In genomic region chrIII:1418709-1419108, ce11 we compare ENCODE assay signal across 1 worm cellular context.
TF ChIP-seq lines count a peak whose summit lies in the region.

No protein-coding gene starts in this region.

TF ChIP-seq in whole organism, L1 larva, 84 proteins besides CTCF, POLR2A, EP300 and RAD21 (continued from another document):
- TF ChIP-seq ceh-82 (tag; optimal IDR thresholded peaks at IDR 0.05; lab: Kevin White, UChicago), result peak; percentile 85 to 97 (median 86)
- TF ChIP-seq snu-23 (GFP tag; optimal IDR thresholded peaks at IDR 0.05; lab: Kevin White, UChicago), result peak; percentile 93
- TF ChIP-seq elt-2 (tag; optimal IDR thresholded peaks at IDR 0.05; lab: Kevin White, UChicago), result peak; percentile 53
- peak; percentile 62 for TF ChIP-seq fkh-10 (GFP tag; optimal IDR thresholded peaks at IDR 0.05; lab: Kevin White, UChicago)
- peak; percentile 93 for TF ChIP-seq nhr-47 (tag; optimal IDR thresholded peaks at IDR 0.05; lab: Kevin White, UChicago)
- TF ChIP-seq lin-35 (GFP tag; optimal IDR thresholded peaks at IDR 0.05; lab: Kevin White, UChicago), result peak; percentile 82 to 89
- TF ChIP-seq blmp-1 (tag; optimal IDR thresholded peaks at IDR 0.05; lab: Kevin White, UChicago), result peak; percentile 28
- peak; percentile 69 for TF ChIP-seq irx-1 (tag; optimal IDR thresholded peaks at IDR 0.05; lab: Kevin White, UChicago)
- no peak for TF ChIP-seq ceh-90 (tag; optimal IDR thresholded peaks at IDR 0.05; lab: Kevin White, UChicago)
- peak; percentile 79 for TF ChIP-seq nhr-77 (tag; optimal IDR thresholded peaks at IDR 0.05; lab: Kevin White, UChicago)
- no peak for TF ChIP-seq hlh-17 (GFP tag; optimal IDR thresholded peaks at IDR 0.05; lab: Kevin White, UChicago; ENCODE audit: borderline replicate concordance)
- TF ChIP-seq egl-13 (tag; optimal IDR thresholded peaks at IDR 0.05; lab: Kevin White, UChicago), result peak; percentile 77
- TF ChIP-seq pax-3 (tag; optimal IDR thresholded peaks at IDR 0.05; lab: Kevin White, UChicago), result peak; percentile 83
- TF ChIP-seq zip-4 (GFP tag; optimal IDR thresholded peaks at IDR 0.05; lab: Kevin White, UChicago), result peak; percentile 62
- peak; percentile 88 for TF ChIP-seq swsn-7 (tag; optimal IDR thresholded peaks at IDR 0.05; lab: Kevin White, UChicago)
- TF ChIP-seq zag-1 (tag; optimal IDR thresholded peaks at IDR 0.05; lab: Kevin White, UChicago), result no peak
- TF ChIP-seq snpc-4 (tag; optimal IDR thresholded peaks at IDR 0.05; lab: Kevin White, UChicago), result peak; percentile 34
- TF ChIP-seq nhr-19 (GFP tag; conservative IDR thresholded peaks at IDR 0.05; lab: Robert Waterston, UW), result peak; percentile 89
- peak; percentile 15 for TF ChIP-seq aly-2 (tag; optimal IDR thresholded peaks at IDR 0.05; lab: Kevin White, UChicago)
- TF ChIP-seq mdl-1 (tag; optimal IDR thresholded peaks at IDR 0.05; lab: Kevin White, UChicago), result peak in 1 of 2 experiments; percentile 89
- peak; percentile 47 for TF ChIP-seq ztf-4 (tag; optimal IDR thresholded peaks at IDR 0.05; lab: Kevin White, UChicago)
- peak; percentile 65 to 79 (median 79) for TF ChIP-seq dpl-1 (GFP tag; optimal IDR thresholded peaks at IDR 0.05; lab: Kevin White, UChicago)
- peak; percentile 93 for TF ChIP-seq nhr-85 (tag; lab: Kevin White, UChicago)
